Worm (Caenorhabditis elegans): ENCODE results near the gene cnnm-3.

Gene cnnm-3

DNA sequence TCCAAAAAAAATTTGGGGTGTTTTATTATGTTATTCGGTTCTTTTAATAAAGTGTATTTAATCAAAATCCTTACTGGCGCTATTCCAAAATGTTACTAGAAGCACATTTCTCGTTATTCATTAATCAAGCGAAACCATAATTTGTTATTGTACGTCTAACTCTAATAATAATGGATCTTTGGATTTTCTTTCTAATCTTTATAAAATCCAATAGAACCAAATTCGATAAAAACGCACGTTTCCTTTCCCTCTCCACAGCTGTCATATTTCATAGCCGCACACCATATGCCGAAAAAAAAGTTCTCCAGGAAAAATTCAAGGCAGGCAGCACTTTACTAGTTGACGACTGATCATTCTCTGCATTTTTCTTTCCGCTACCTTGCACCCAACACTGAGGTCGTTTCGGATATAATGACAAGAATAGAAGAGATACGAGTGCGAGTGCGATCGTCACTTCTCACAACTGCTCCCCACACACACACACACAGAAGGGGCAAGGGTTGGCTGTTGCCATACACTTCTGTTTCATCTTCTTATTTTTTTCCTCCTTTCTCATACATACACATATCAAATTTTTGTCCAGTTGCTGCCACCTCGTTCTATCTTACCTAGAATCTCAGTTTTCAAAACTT lies 22.0 kb downstream of the cnnm-3 start:
- TF ChIP-seq ttx-3 (tag; optimal IDR thresholded peaks at IDR 0.05): no peak
- peak; percentile 69 for TF ChIP-seq unc-42 (tag; optimal IDR thresholded peaks at IDR 0.05)

- peak; percentile 52 for TF ChIP-seq unc-42 (tag; optimal IDR thresholded peaks at IDR 0.05)
- TF ChIP-seq nhr-232 (tag; optimal IDR thresholded peaks at IDR 0.05): no peak
Observed at ce11 chrX:3022330-3023088, 23.1 kb downstream of the cnnm-3 start.

DNA sequence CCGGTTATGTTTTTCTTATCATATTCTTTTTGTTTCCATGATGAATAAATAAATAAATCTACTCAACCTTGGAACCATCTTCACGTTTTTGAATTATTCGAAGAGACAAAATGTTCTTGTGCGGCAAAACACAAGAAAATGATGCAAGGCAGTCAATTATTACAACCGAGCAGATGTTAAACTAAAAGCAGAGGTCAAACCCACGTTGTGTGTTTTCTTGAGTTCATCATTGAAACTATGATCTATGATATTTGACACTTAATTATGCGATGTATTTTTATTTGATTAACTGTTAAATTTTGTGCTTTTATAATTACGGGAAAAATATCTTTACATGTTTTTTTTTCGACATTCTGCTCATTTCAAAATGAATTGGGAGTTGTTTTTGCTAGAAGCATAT lies 24.2 kb downstream of the cnnm-3 start:
- TF ChIP-seq hlh-15 (tag; optimal IDR thresholded peaks at IDR 0.05) (no peak), fax-1 (tag; optimal IDR thresholded peaks at IDR 0.05) (no peak), T23F11.4 (GFP tag; optimal IDR thresholded peaks at IDR 0.05) (no peak)

- no peak for TF ChIP-seq eyg-1 (tag; optimal IDR thresholded peaks at IDR 0.05)
- no peak for TF ChIP-seq npax-4 (tag; optimal IDR thresholded peaks at IDR 0.05)
- no peak for TF ChIP-seq syd-9 (tag; optimal IDR thresholded peaks at IDR 0.05)
- no peak for TF ChIP-seq pha-4 (tag; optimal IDR thresholded peaks at IDR 0.05)
- TF ChIP-seq ceh-22 (tag; optimal IDR thresholded peaks at IDR 0.05): no peak
- TF ChIP-seq hlh-6 (tag; optimal IDR thresholded peaks at IDR 0.05): no peak
- no peak for TF ChIP-seq dmd-4 (tag; optimal IDR thresholded peaks at IDR 0.05; ENCODE audit: borderline replicate concordance)
- TF ChIP-seq lin-11 (tag; optimal IDR thresholded peaks at IDR 0.05): no peak
- no peak for TF ChIP-seq zip-5 (tag; optimal IDR thresholded peaks at IDR 0.05)
- TF ChIP-seq rnt-1 (tag; optimal IDR thresholded peaks at IDR 0.05): no peak
- TF ChIP-seq pax-1 (tag; optimal IDR thresholded peaks at IDR 0.05): no peak
- no peak for TF ChIP-seq lim-6 (tag; optimal IDR thresholded peaks at IDR 0.05)
- TF ChIP-seq unc-3 (GFP tag; conservative IDR thresholded peaks at IDR 0.05): no peak
- TF ChIP-seq unc-3 (tag; optimal IDR thresholded peaks at IDR 0.05): no peak
- no peak for TF ChIP-seq ceh-45 (GFP tag; IDR thresholded peaks at IDR 0.05)
- no peak for TF ChIP-seq elt-2 (tag; optimal IDR thresholded peaks at IDR 0.05)
- TF ChIP-seq F13H6.1 (tag; optimal IDR thresholded peaks at IDR 0.05): no peak
- no peak for TF ChIP-seq K02D7.2 (tag; optimal IDR thresholded peaks at IDR 0.05)
- no peak for TF ChIP-seq gmeb-2 (tag; optimal IDR thresholded peaks at IDR 0.05)
- TF ChIP-seq hlh-30 (tag; optimal IDR thresholded peaks at IDR 0.05; ENCODE audit: insufficient read depth): no peak
- no peak for TF ChIP-seq pha-2 (tag; optimal IDR thresholded peaks at IDR 0.05)
Observed at ce11 chrX:3019996-3020395, 25.7 kb downstream of the cnnm-3 start.

DNA sequence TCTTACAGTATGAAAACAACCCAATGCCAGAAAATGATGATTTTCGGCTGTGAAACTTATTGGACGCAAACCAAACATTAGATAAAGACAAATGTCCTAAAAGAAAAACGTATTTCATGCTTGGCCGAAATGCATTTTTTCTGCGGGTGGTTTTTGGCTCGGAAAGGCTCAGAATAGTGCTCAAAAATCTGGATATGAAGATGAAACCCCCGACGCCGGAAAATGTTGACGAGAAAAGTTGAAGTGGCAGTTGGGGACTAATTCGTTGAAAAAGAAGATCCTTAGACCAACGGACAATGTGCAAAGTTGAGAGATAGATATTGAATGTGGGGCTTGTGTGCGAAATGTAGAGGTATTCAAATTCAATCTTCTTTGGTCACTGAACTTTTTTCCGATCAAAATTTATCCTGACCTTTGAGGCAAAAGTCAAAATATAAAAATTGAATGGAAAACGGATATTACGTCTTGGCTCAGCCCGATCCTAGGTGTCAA lies 27.1 kb downstream of the cnnm-3 start, which contains the start of gene flp-18:
TSS of gene flp-18 (minus strand) at position 51 of the 492 bp plus-strand sequence.
- TF ChIP-seq ceh-45 (GFP tag; IDR thresholded peaks at IDR 0.05) (no peak), ets-4 (tag; optimal IDR thresholded peaks at IDR 0.05) (no peak), ceh-9 (tag; optimal IDR thresholded peaks at IDR 0.05) (no peak), K02D7.2 (tag; optimal IDR thresholded peaks at IDR 0.05) (no peak), tbx-7 (tag; optimal IDR thresholded peaks at IDR 0.05) (no peak), C38D4.7 (GFP tag; optimal IDR thresholded peaks at IDR 0.05) (no peak), ceh-31 (tag; optimal IDR thresholded peaks at IDR 0.05) (no peak), hlh-15 (tag; optimal IDR thresholded peaks at IDR 0.05) (no peak), eyg-1 (tag; optimal IDR thresholded peaks at IDR 0.05) (no peak), fkh-6 (tag; optimal IDR thresholded peaks at IDR 0.05) (no peak), ahr-1 (tag; optimal IDR thresholded peaks at IDR 0.05) (no peak), elt-4 (tag; optimal IDR thresholded peaks at IDR 0.05) (no peak), hlh-13 (GFP tag; optimal IDR thresholded peaks at IDR 0.05) (no peak), ceh-48 (tag; optimal IDR thresholded peaks at IDR 0.05) (no peak), dmd-4 (tag; optimal IDR thresholded peaks at IDR 0.05; ENCODE audit: borderline replicate concordance) (no peak), pha-2 (tag; optimal IDR thresholded peaks at IDR 0.05) (no peak), pros-1 (tag; optimal IDR thresholded peaks at IDR 0.05) (no peak), npax-4 (tag; optimal IDR thresholded peaks at IDR 0.05) (no peak), elt-2 (tag; optimal IDR thresholded peaks at IDR 0.05) (no peak), Y22D7AL.16 (tag; optimal IDR thresholded peaks at IDR 0.05) (no peak)

Measured in whole organism, late embryonic.